Worm (Caenorhabditis elegans): ENCODE measurements around the gene arrd-19.

DNA sequence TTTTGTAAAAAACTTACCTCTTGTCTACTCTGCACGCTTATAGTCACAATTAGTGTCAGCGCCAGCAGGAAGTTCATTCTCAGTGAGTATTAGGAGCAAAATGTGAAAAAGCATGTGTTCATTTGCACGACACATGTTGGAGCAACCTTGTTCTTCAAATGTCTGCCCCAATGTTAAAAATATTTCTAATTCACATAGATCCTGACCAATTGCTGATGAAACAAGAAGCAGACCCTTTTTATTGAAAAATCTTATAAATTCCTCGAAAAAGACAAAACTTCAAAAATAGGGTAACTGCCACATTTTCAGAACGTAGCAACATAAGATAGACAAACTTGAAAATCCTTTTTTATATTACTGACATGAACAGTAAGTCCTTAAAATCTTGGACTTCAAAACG lies 8.9 kb upstream of the arrd-19 start, which contains the start of gene C17B7.8:
- TF ChIP-seq flt-1 (GFP tag; IDR thresholded peaks at IDR 0.05) (no peak), cog-1 (tag; optimal IDR thresholded peaks at IDR 0.05) (no peak), ztf-23 (GFP tag; IDR thresholded peaks at IDR 0.05) (no peak)

Measured in whole organism, midembryonic.